Fruit fly (Drosophila melanogaster) whole organism, embryonic: Measurements from ENCODE around the gene CoRest.

Source experiments
- CG1024 ChIP-seq: fragments of 200-800 bp; sonication (Bioruptor generic); IDR thresholded peaks from 2 replicates; pipeline ENCODE4 v1.3.6; 2022; ENCODE audit warnings: missing biosample characterization, missing genetic modification characterization
- CG10267 ChIP-seq: fragments of 200-800 bp; sonication (Bioruptor generic); optimal IDR thresholded peaks from 2 replicates; lab custom pipeline; 2018; ENCODE audit warnings: missing biosample characterization, mild to moderate bottlenecking, missing genetic modification characterization, moderate library complexity
- CG10431 ChIP-seq: fragments of 200-800 bp; sonication (Bioruptor generic); optimal IDR thresholded peaks from 3 replicates; lab custom pipeline; 2018; ENCODE audit warnings: missing biosample characterization, mild to moderate bottlenecking, missing genetic modification characterization
- CG10654 ChIP-seq: fragments of 200-800 bp; sonication (Bioruptor generic); optimal IDR thresholded peaks from 2 replicates; lab custom pipeline; 2016; ENCODE audit warnings: missing biosample characterization, missing genetic modification characterization
- CG10959 ChIP-seq: fragments of 200-800 bp; sonication (Bioruptor generic); IDR thresholded peaks from 2 replicates; pipeline ENCODE4 v1.3.6; 2022; ENCODE audit warnings: missing biosample characterization, missing genetic modification characterization
- CG11247 ChIP-seq: fragments of 200-800 bp; sonication (Bioruptor generic); IDR thresholded peaks from 2 replicates; pipeline ENCODE4 v1.3.6; 2022; ENCODE audit warnings: missing biosample characterization, missing genetic modification characterization
- CG11723 ChIP-seq: fragments of 200-800 bp; sonication (Bioruptor generic); optimal IDR thresholded peaks from 2 replicates; lab custom pipeline; 2017; ENCODE audit warnings: missing biosample characterization, mild to moderate bottlenecking, missing genetic modification characterization
- CG12104 ChIP-seq: fragments of 200-800 bp; sonication (Bioruptor generic); optimal IDR thresholded peaks from 3 replicates; lab custom pipeline; 2016; ENCODE audit warnings: missing biosample characterization, missing genetic modification characterization
- CG12219 ChIP-seq: fragments of 200-800 bp; sonication (Bioruptor generic); optimal IDR thresholded peaks from 3 replicates; lab custom pipeline; 2018; ENCODE audit warnings: missing biosample characterization, mild to moderate bottlenecking, missing genetic modification characterization
- CG12236 ChIP-seq: fragments of 200-800 bp; sonication (Bioruptor generic); optimal IDR thresholded peaks from 2 replicates; lab custom pipeline; 2016; ENCODE audit warnings: missing biosample characterization, missing genetic modification characterization
- CG12769 ChIP-seq: fragments of 200-800 bp; sonication (Bioruptor generic); optimal IDR thresholded peaks from 2 replicates; lab custom pipeline; 2019; ENCODE audit warnings: missing biosample characterization, mild to moderate bottlenecking, missing genetic modification characterization, moderate library complexity
- CG13123 ChIP-seq: fragments of 200-800 bp; sonication (Bioruptor generic); optimal IDR thresholded peaks from 2 replicates; lab custom pipeline; 2016; ENCODE audit warnings: missing biosample characterization, missing genetic modification characterization
- CG14667 ChIP-seq: fragments of 200-800 bp; sonication (Bioruptor generic); IDR thresholded peaks from 2 replicates; pipeline ENCODE4 v1.3.6; 2022; ENCODE audit warnings: missing biosample characterization, missing genetic modification characterization
- CG1529 ChIP-seq: fragments of 200-800 bp; sonication (Bioruptor generic); optimal IDR thresholded peaks from 3 replicates; lab custom pipeline; 2018; ENCODE audit warnings: missing biosample characterization, missing genetic modification characterization
- CG15514 ChIP-seq: fragments of 200-800 bp; sonication (Bioruptor generic); optimal IDR thresholded peaks from 3 replicates; lab custom pipeline; 2017; ENCODE audit warnings: missing biosample characterization, missing genetic modification characterization, mild to moderate bottlenecking, moderate library complexity, missing genetic modification reagents
- CG17612 ChIP-seq: fragments of 200-800 bp; sonication (Bioruptor generic); IDR thresholded peaks from 2 replicates; pipeline ENCODE4 v1.3.6; 2022; ENCODE audit warnings: missing biosample characterization, missing genetic modification characterization
- CG2202 ChIP-seq: fragments of 200-800 bp; sonication (Bioruptor generic); optimal IDR thresholded peaks from 2 replicates; lab custom pipeline; 2018; ENCODE audit warnings: missing biosample characterization, mild to moderate bottlenecking, missing genetic modification characterization
- CG32767 ChIP-seq: fragments of 200-800 bp; sonication (Bioruptor generic); IDR thresholded peaks from 2 replicates; pipeline ENCODE4 v1.3.6; 2022; ENCODE audit warnings: missing biosample characterization, missing genetic modification characterization
- CG4424 ChIP-seq: fragments of 200-800 bp; sonication (Bioruptor generic); optimal IDR thresholded peaks from 3 replicates; lab custom pipeline; 2016; ENCODE audit warnings: missing biosample characterization, missing genetic modification characterization
- CG7556 ChIP-seq: fragments of 200-800 bp; sonication (Bioruptor generic); optimal IDR thresholded peaks from 2 replicates; lab custom pipeline; 2017; ENCODE audit warnings: missing biosample characterization, mild to moderate bottlenecking, missing genetic modification characterization
- CG7928 ChIP-seq: fragments of 200-800 bp; sonication (Bioruptor generic); optimal IDR thresholded peaks from 2 replicates; lab custom pipeline; 2017; ENCODE audit warnings: missing biosample characterization, mild to moderate bottlenecking, missing genetic modification characterization
- CG8290 ChIP-seq, 3 experiments: fragments of 200-800 bp; sonication (Bioruptor generic); optimal IDR thresholded peaks; 2 replicates each; lab custom pipeline; 2016 to 2019; ENCODE audit warnings: missing biosample characterization in 3 of 3, missing genetic modification characterization in 3 of 3, mild to moderate bottlenecking in 2 of 3, moderate library complexity in 1 of 3
- CG8388 ChIP-seq: fragments of 200-800 bp; sonication (Bioruptor generic); optimal IDR thresholded peaks from 2 replicates; lab custom pipeline; 2019; ENCODE audit warnings: missing biosample characterization, mild to moderate bottlenecking, missing genetic modification characterization, moderate library complexity
- CG8478 ChIP-seq: fragments of >200 bp; optimal IDR thresholded peaks from 2 replicates; lab custom pipeline; 2018
- CG8944 ChIP-seq: fragments of 200-800 bp; sonication (Bioruptor generic); optimal IDR thresholded peaks from 3 replicates; lab custom pipeline; 2016; ENCODE audit warnings: missing biosample characterization, missing genetic modification characterization
- Dek ChIP-seq: fragments of 200-800 bp; sonication (Bioruptor generic); optimal IDR thresholded peaks from 3 replicates; lab custom pipeline; 2019; ENCODE audit warnings: missing biosample characterization, mild to moderate bottlenecking, missing genetic modification characterization, moderate library complexity
- Doc3 ChIP-seq: fragments of 200-800 bp; sonication (Bioruptor generic); IDR thresholded peaks from 3 replicates; pipeline ENCODE4 v1.3.6; 2022; ENCODE audit warnings: missing biosample characterization, missing genetic modification characterization; ENCODE audit not compliant: partially characterized antibody
- Eip74EF ChIP-seq, 2 experiments: fragments of 200-800 bp in 1 of 2; fragments of >200 bp in 1 of 2; sonication (Bioruptor generic) in 1 of 2; optimal IDR thresholded peaks; 2 replicates each; lab custom pipeline; 2017 to 2019; ENCODE audit warnings: missing biosample characterization in 2 of 2, missing genetic modification characterization in 2 of 2, mild to moderate bottlenecking in 1 of 2, moderate library complexity in 1 of 2
- Gsc ChIP-seq: fragments of 200-800 bp; sonication (Bioruptor generic); IDR thresholded peaks from 2 replicates; pipeline ENCODE4 v1.3.6; 2022; ENCODE audit warnings: missing biosample characterization, missing genetic modification characterization
- Mad ChIP-seq: fragments of 200-800 bp; sonication (Bioruptor generic); optimal IDR thresholded peaks from 2 replicates; lab custom pipeline; 2016; ENCODE audit warnings: missing biosample characterization, missing genetic modification characterization
- Ptx1 ChIP-seq: fragments of 200-800 bp; sonication (Bioruptor generic); IDR thresholded peaks from 2 replicates; pipeline ENCODE4 v1.3.6; 2022; ENCODE audit warnings: missing biosample characterization, missing genetic modification characterization
- Rx ChIP-seq: fragments of 200-800 bp; sonication (Bioruptor generic); IDR thresholded peaks from 2 replicates; pipeline ENCODE4 v1.3.6; 2022; ENCODE audit warnings: missing biosample characterization, missing genetic modification characterization
- Sox102F ChIP-seq: fragments of 200-800 bp; sonication (Bioruptor generic); optimal IDR thresholded peaks from 2 replicates; lab custom pipeline; 2018; ENCODE audit warnings: missing biosample characterization, mild to moderate bottlenecking, missing genetic modification characterization, moderate library complexity
- Taf1 ChIP-seq: fragments of 200-800 bp; sonication (Bioruptor generic); IDR thresholded peaks from 2 replicates; pipeline ENCODE4 v1.3.6; 2022; ENCODE audit warnings: missing biosample characterization, missing genetic modification characterization
- crol ChIP-seq: fragments of 200-800 bp; sonication (Bioruptor generic); IDR thresholded peaks from 2 replicates; pipeline ENCODE4 v1.3.6; 2022; ENCODE audit warnings: missing biosample characterization, missing genetic modification characterization
- ewg ChIP-seq: fragments of 200-800 bp; sonication (Bioruptor generic); optimal IDR thresholded peaks from 3 replicates; lab custom pipeline; 2017; ENCODE audit warnings: mild to moderate bottlenecking, missing biosample characterization, missing genetic modification reagents, missing genetic modification characterization
- fd96Cb ChIP-seq: fragments of 200-800 bp; sonication (Bioruptor generic); optimal IDR thresholded peaks from 2 replicates; lab custom pipeline; 2018; ENCODE audit warnings: missing biosample characterization, mild to moderate bottlenecking, missing genetic modification characterization, moderate library complexity
- hb ChIP-seq: fragments of 200-800 bp; sonication (Bioruptor generic); IDR thresholded peaks from 3 replicates; pipeline ENCODE4 v1.3.6; 2022; ENCODE audit warnings: missing biosample characterization, missing genetic modification characterization; ENCODE audit not compliant: partially characterized antibody
- her ChIP-seq: fragments of 200-800 bp; sonication (Bioruptor generic); optimal IDR thresholded peaks from 2 replicates; lab custom pipeline; 2016; ENCODE audit warnings: missing biosample characterization, missing genetic modification characterization
- jing ChIP-seq: fragments of 200-800 bp; sonication (Bioruptor generic); optimal IDR thresholded peaks from 2 replicates; lab custom pipeline; 2018; ENCODE audit warnings: missing biosample characterization, mild to moderate bottlenecking, missing genetic modification characterization
- lbe ChIP-seq: fragments of 200-800 bp; sonication (Bioruptor generic); optimal IDR thresholded peaks from 2 replicates; lab custom pipeline; 2016; ENCODE audit warnings: missing biosample characterization, mild to moderate bottlenecking, missing genetic modification characterization
- maf-S ChIP-seq: fragments of 200-800 bp; sonication (Bioruptor generic); optimal IDR thresholded peaks from 2 replicates; lab custom pipeline; 2016; ENCODE audit warnings: missing biosample characterization, missing genetic modification characterization
- nerfin-1 ChIP-seq: fragments of 200-800 bp; sonication (Bioruptor generic); optimal IDR thresholded peaks from 3 replicates; lab custom pipeline; 2019; ENCODE audit warnings: missing biosample characterization, mild to moderate bottlenecking, missing genetic modification characterization, moderate library complexity
- rib ChIP-seq: fragments of 200-800 bp; sonication (Bioruptor generic); IDR thresholded peaks from 2 replicates; pipeline ENCODE4 v1.3.6; 2022; ENCODE audit warnings: missing biosample characterization, missing genetic modification characterization
- seq ChIP-seq: fragments of 200-800 bp; sonication (Bioruptor generic); IDR thresholded peaks from 2 replicates; pipeline ENCODE4 v1.3.6; 2022; ENCODE audit warnings: missing biosample characterization, missing genetic modification characterization
- shn ChIP-seq: fragments of 200-800 bp; sonication (Bioruptor generic); optimal IDR thresholded peaks from 3 replicates; lab custom pipeline; 2016; ENCODE audit warnings: missing biosample characterization, missing genetic modification characterization
- sim ChIP-seq: fragments of 200-800 bp; sonication (Bioruptor generic); IDR thresholded peaks from 2 replicates; pipeline ENCODE4 v1.3.6; 2022; ENCODE audit warnings: missing biosample characterization, missing genetic modification characterization
- sisA ChIP-seq: fragments of 200-800 bp; sonication (Bioruptor generic); IDR thresholded peaks from 2 replicates; pipeline ENCODE4 v1.3.6; 2022; ENCODE audit warnings: missing biosample characterization, missing genetic modification characterization
- tna ChIP-seq: fragments of 200-800 bp; sonication (Bioruptor generic); IDR thresholded peaks from 2 replicates; pipeline ENCODE4 v1.3.6; 2022; ENCODE audit warnings: missing biosample characterization, missing genetic modification characterization; ENCODE audit not compliant: partially characterized antibody
- vnd ChIP-seq: fragments of 200-800 bp; sonication (Bioruptor generic); IDR thresholded peaks from 3 replicates; pipeline ENCODE4 v1.3.6; 2022; ENCODE audit warnings: missing biosample characterization, missing genetic modification characterization; ENCODE audit not compliant: partially characterized antibody
- zfh2 ChIP-seq: fragments of 200-800 bp; sonication (Bioruptor generic); optimal IDR thresholded peaks from 2 replicates; lab custom pipeline; 2016; ENCODE audit warnings: missing biosample characterization, missing genetic modification characterization

The CoRest gene

dm6 chrX:19479869-19480326, 41.8 kb upstream of the CoRest start, which contains the start of the genes Naa15-16 and mRpS14 (continued):
- TF ChIP-seq tna (peak; percentile 69; the same call in 1 of the 2 replicates), nerfin-1 (tag; lab: Kevin White, UChicago) (no peak), Doc3 (GFP tag; lab: Robert Waterston, UW) (0 out of 3 replicates have a peak, but pooled peaks have one; percentile 25), ewg (GFP tag; lab: Kevin White, UChicago) (peak; percentile 20), hb (peak; percentile 74; the same call in 2 of the 3 replicates), CG2202 (tag; lab: Kevin White, UChicago) (no peak), Eip74EF (GFP tag; optimal IDR thresholded peaks at IDR 0.05; lab: Kevin White, UChicago) (no peak), fd96Cb (no peak), CG12219 (GFP tag; lab: Kevin White, UChicago) (no peak), her (GFP tag; lab: Kevin White, UChicago) (no peak), maf-S (GFP tag; lab: Kevin White, UChicago) (no peak), CG12769 (tag; lab: Kevin White, UChicago) (no peak), Taf1 (no peak), CG12104 (GFP tag; lab: Kevin White, UChicago) (no peak), CG10267 (tag; lab: Kevin White, UChicago) (no peak), CG10959 (GFP tag; lab: Robert Waterston, UW) (no peak), CG4424 (no peak), jing (no peak), CG17612 (no peak), Mad (GFP tag; lab: Kevin White, UChicago) (no peak), lbe (GFP tag; lab: Kevin White, UChicago) (no peak), shn (GFP tag; lab: Kevin White, UChicago) (no peak), seq (GFP tag; lab: Robert Waterston, UW) (no peak), CG32767 (GFP tag; lab: Robert Waterston, UW) (no peak), vnd (GFP tag; lab: Robert Waterston, UW) (peak; percentile 50; the same call in 2 of the 3 replicates), CG1529 (GFP tag; lab: Kevin White, UChicago) (no peak), CG11247 (GFP tag; lab: Robert Waterston, UW) (no peak), CG14667 (no peak), Dek (tag; lab: Kevin White, UChicago) (no peak), rib (GFP tag; lab: Robert Waterston, UW) (no peak), crol (GFP tag; lab: Robert Waterston, UW) (no peak), CG12236 (GFP tag; lab: Kevin White, UChicago) (no peak), CG7928 (GFP tag; lab: Kevin White, UChicago) (no peak), CG10654 (GFP tag; lab: Kevin White, UChicago) (no peak), Rx (no peak), CG8944 (GFP tag; lab: Kevin White, UChicago) (no peak), CG1024 (GFP tag; lab: Robert Waterston, UW) (no peak), CG10431 (GFP tag; lab: Kevin White, UChicago) (no peak), CG7556 (GFP tag; lab: Kevin White, UChicago) (no peak), CG13123 (GFP tag; lab: Kevin White, UChicago) (no peak), CG11723 (GFP tag; lab: Kevin White, UChicago) (no peak), CG8290 (GFP tag; optimal IDR thresholded peaks at IDR 0.05; lab: Kevin White, UChicago) (no peak), CG8290 (tag; optimal IDR thresholded peaks at IDR 0.05; lab: Kevin White, UChicago) (no peak), sim (GFP tag; lab: Robert Waterston, UW) (no peak), CG15514 (GFP tag; lab: Kevin White, UChicago) (peak; percentile 70), Gsc (GFP tag; lab: Robert Waterston, UW) (no peak), sisA (no peak), zfh2 (GFP tag; lab: Kevin White, UChicago) (no peak), Sox102F (GFP tag; lab: Kevin White, UChicago) (no peak), Ptx1 (GFP tag; lab: Robert Waterston, UW) (no peak), CG8388 (GFP tag; lab: Kevin White, UChicago) (no peak), CG8478 (lab: Kevin White, UChicago) (peak; percentile 75)
